Worm (Caenorhabditis elegans): ENCODE measurements around the gene W07A12.4.

The W07A12.4 gene

DNA sequence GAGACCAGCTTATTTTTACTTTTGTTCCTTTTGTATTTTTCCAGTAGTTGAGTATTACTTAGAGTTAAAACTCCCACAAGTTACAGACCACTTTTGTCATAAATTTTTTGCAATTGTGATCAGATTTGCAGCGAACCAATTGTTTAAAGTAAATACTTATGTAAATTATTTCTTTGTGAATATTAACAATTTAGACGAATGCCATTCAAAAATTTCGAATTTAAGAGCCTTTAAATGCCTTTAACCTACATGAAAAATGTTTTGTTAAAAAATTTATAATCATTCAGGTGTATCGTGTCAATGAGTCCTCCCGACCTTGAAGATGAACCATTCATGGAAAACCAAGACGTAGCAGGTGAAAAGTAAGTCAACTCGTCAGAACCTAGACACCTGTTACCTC, at the start of gene W07A12.4:
TSS of gene W07A12.4 (plus strand) at position 301 of the 400 bp plus-strand sequence.
- no peak for TF ChIP-seq unc-62 (GFP tag; optimal IDR thresholded peaks at IDR 0.05)

DNA sequence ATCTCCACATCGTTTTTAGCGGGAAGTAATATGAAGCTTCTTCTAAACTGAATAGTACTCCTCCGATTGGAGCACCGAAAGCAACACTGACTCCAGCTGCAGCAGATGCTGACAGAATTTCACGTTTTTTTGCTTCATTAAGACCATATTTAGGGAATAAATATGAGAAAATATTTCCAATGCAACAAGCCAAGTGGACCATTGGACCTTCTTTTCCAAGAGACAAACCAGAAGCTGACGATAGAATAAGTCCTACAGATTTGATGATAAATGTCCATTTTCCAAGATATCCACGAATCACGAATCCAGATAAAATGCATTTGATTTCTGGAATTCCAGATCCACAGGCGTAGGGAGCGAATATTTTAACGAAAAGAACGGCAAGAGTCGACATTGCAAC, 48.8 kb upstream of the W07A12.4 start:
- no peak for TF ChIP-seq unc-62 (GFP tag; optimal IDR thresholded peaks at IDR 0.05)

DNA sequence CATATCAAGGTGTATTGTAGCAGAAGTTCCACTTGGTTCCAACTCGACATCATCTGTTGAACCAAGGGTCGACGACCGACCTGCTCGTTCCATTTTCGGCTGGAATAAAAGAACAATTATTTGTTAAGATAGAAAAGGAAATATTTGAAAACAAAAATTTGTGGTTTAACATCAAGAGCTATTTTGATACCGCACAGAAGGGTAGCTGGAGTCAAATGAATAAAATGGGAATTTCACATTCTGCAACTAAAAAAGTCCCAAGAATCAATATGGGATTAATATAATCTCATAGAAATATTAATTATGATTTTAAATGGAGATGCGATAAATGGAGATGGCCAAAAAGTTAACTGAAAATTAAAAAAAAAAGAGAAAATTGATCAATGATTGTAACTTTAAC, 47.6 kb upstream of the W07A12.4 start, which contains the start of gene clh-5:
TSS of gene clh-5 (minus strand) at position 101 of the 400 bp plus-strand sequence.
- TF ChIP-seq unc-62 (GFP tag; optimal IDR thresholded peaks at IDR 0.05), result no peak

DNA sequence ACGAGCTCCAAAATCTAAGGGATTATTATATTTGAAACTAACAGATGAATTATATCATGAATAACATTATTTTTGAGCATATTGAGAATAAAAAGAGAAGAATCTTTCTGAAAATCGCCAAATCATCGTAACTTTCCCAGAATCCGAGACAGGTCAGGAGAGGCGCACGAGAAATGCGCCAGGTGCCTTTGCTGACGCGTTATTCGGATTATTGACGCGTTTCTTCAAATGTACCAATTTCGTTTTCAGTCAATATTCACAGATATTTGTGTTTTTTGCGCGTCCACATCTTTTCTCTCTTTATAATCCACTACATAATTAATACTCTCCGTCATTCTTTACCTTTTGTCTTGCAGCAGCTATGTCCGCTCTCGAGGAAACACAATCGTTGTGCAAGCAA, 47.0 kb upstream of the W07A12.4 start, which contains the start of gene T24H10.1:
TSS of gene T24H10.1 (plus strand) at position 355 of the 400 bp plus-strand sequence.
- no peak for TF ChIP-seq unc-62 (GFP tag; optimal IDR thresholded peaks at IDR 0.05)

DNA sequence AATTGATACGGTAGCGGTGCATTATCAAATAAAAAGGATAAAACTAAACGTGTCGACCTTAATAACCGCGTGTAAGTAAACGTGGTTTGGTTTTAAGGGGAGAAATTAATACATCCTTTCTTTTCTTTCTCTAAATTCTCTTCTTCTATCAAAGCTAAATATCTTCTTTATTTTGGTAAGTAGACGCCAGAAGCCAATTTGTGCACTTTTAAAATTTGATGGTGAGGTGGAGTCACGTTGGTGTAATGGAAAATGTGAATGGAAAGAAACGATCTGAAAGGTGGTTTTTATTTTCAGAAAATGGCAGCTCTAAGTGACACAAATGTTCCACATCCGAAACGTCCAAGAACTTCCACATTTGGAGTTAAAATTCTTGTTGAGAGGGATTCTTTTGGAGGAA, 45.3 kb upstream of the W07A12.4 start, which contains the start of gene T24H10.5:
TSS of gene T24H10.5 (plus strand) at position 301 of the 400 bp plus-strand sequence.
- no peak for TF ChIP-seq unc-62 (GFP tag; optimal IDR thresholded peaks at IDR 0.05)

DNA sequence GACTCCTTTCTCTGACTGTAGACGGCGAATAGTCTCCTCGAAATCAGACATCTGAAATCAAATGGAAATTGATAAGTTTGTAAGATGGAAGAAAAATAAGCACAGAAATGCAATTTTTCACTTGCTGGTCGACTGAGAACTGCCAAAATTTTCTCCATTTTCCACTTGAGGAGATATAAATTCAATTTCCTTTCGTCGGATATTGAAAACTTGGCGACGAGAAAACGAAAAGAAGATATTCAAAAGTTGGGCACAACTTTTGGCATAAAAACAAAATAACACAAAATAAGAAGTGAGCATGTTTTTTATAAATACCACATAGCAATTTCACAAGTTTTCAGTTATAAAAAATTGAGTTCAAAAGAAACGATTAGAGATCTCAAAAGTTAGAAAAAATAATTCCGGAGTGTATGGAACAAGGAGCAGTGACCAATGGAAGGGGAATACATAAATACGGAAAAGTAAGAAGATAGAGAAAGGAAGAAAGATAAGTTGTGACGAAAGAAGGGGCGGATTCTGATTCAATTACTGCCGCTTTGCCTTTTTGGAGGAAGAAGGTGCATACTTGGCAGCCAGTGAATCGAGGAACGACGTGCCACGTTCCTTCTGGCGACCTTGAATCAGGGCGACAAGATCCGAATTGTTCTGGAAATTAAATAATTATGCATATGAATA, 38.8 kb upstream of the W07A12.4 start, which contains the start of gene dyrb-1:
TSS of gene dyrb-1 (minus strand) at position 51 of the 675 bp plus-strand sequence.
- no peak for TF ChIP-seq unc-62 (GFP tag; optimal IDR thresholded peaks at IDR 0.05)

DNA sequence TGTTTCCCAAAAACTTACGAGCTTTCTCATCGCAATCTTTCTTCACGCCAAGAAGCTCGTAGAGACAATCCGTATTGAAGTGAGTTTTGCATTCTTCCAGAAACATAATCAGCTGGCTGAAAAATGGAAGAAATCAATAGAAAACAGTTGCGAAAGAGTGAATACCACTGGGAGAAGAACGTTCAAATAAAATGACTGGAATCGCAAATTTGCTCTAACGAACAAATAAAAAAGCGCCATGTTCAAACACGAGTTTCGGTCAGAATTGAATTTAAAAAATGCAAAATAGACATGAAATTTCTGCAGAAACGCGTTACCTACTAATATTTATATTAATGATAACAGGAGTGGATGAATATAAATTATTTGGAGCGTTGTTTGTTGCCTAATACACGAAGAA, 37.6 kb upstream of the W07A12.4 start, which contains the start of gene dnj-23:
TSS of gene dnj-23 (minus strand) at position 158 of the 400 bp plus-strand sequence.
- no peak for TF ChIP-seq unc-62 (GFP tag; optimal IDR thresholded peaks at IDR 0.05)

DNA sequence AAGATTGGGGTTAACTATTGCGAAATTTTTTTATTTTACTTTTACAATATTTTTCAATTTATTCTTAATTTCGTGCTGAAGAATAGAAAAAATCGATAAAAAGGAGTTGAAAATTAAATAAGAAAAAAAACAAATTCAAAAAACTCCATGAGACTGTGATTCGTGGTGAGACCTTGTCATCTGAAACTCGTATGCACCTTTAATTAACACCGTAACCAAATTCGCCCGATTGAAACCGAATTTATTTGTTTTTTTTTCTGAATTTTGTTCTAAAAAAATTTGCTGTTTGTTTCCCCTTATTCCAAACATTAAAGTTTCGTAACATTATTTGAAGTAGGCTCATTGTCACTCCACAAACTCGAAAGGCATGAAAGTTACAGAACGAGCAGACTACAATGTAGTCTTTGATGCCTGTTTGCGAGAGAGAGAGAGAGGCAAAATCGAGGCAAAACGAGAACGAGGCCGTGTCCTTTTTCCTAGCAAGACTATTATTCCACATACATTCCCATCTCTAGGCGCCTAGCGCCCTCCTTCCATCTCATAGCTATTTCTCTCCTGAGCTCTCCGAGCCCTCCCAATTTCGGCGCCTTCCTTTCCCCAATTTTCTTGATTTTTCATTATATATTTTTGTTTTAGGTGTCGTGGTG, 37.0 kb upstream of the W07A12.4 start, which contains the start of gene T24H10.4:
TSS of gene T24H10.4 (plus strand) at position 630 of the 647 bp plus-strand sequence.
- TF ChIP-seq unc-62 (GFP tag; optimal IDR thresholded peaks at IDR 0.05), result no peak

DNA sequence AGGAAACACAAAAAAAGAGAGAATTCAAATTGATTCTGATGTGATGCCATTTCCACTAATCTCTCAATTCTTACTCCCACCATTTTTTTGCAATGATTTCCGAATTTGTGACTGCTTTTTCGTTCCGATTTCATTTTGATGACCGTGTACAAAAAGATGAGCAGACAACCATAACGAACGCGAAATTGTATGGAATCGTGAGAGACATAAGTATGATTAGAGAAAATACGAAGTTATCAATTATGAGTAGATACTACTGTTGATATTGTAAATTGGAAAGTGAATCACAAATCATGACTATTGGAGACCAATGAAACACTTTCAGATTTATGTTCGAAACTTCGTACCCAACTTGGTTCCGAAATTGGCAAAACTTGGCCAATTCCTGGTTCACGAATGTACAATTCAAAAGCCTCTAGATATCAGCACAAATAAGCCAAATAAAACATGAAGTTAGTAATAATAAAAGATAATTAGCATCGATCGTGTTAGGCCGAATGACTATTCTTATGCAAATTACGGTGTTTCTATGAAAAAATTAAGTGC, 34.5 kb upstream of the W07A12.4 start:
- TF ChIP-seq unc-62 (GFP tag; optimal IDR thresholded peaks at IDR 0.05), result no peak

DNA sequence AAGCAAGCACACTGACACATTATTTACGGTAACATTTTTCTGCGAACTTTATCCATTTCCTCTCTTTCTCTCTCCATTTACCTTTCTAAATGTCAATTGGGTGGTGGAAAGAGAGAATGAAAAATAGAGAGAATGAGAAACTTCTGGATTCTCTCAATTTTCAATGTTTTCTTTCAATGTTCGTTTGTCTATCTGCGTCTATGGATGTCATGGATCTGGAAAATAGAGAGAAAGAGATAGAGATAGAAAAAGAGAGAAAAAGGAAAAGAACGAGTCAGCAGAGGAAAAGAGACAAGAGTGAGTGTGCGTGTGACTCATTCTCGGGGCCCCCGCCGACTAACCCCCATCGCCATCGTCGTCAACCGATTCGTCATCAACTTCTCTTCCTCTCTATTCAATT, 33.2 kb upstream of the W07A12.4 start, which contains the start of gene jun-1:
TSS of gene jun-1 (plus strand) at position 307 of the 400 bp plus-strand sequence.
- TF ChIP-seq unc-62 (GFP tag; optimal IDR thresholded peaks at IDR 0.05), result no peak

DNA sequence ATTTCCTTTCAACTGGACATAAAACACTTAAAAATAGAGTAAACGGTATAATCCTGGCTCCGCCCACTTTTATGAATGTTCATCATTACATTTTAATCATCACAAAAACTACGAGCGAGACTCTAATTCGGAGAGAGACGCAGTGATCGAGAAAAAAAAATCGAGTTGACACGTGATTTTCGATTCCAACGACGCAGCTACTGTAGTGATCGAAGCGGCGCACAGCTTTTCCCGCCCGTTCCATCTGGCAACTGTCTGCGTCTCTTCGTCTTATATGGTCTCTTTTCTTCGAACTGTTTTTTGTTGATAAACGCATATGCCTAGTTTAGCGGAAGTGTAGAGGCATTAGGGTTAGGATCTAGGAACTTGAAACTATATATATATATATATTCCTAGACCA, 32.3 kb upstream of the W07A12.4 start:
- no peak for TF ChIP-seq unc-62 (GFP tag; optimal IDR thresholded peaks at IDR 0.05)

DNA sequence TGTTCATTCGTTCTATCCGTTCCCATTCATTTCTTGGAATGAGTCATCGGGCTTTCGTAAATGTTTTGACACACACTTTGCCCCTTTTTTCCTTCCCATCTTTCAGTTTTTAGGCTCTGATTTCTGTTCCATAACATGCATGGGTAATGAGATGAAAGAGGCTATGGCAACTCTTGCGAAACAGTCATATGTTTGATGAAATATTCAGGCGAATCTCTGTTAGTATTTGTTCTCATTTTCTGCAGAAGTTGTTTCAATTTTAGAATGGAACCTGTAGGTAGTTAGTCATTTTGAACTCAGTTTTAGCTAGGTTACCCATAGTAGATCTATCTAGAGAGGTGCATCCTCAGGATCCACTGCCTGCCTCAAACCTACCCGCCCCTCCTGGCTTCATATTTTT, 31.1 kb upstream of the W07A12.4 start:
- no peak for TF ChIP-seq unc-62 (GFP tag; optimal IDR thresholded peaks at IDR 0.05)

DNA sequence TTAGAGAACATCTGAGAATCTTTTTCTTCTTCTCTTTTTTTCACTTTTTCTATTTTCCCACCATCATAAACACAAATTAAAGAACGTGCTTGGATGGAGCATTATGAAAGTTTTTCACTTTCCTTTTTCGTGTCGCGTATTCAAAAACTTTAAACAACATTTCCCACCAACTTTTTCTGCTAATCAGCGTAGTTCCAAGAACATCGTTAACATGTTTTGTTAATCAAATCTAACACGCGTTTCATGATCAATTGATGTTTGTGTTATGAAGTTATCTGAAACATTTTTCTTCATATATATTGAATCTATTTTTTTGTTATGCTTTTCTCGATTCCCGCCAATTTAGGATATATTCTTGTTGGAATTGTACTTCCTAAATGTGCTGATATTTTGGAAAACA, 30.4 kb upstream of the W07A12.4 start:
- TF ChIP-seq unc-62 (GFP tag; optimal IDR thresholded peaks at IDR 0.05), result no peak

DNA sequence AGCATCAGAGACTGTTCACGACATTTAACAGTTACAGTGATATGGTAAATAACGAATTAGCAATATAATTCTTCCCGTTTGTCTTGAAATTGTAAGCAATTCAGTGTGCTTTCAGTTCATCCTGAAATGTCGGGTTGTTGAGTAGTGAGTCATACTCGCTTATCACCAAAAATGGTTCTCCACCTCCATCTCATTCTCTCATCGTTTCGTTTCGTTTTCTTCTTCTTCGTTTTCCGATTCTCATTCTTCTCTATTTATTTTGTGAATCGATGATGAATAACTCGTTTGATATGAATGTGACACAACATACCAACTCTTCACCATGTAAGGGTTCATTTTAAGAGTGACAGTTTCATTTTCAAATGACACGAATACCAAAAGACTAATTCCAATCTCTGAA, 29.7 kb upstream of the W07A12.4 start:
- TF ChIP-seq unc-62 (GFP tag; optimal IDR thresholded peaks at IDR 0.05), result no peak

DNA sequence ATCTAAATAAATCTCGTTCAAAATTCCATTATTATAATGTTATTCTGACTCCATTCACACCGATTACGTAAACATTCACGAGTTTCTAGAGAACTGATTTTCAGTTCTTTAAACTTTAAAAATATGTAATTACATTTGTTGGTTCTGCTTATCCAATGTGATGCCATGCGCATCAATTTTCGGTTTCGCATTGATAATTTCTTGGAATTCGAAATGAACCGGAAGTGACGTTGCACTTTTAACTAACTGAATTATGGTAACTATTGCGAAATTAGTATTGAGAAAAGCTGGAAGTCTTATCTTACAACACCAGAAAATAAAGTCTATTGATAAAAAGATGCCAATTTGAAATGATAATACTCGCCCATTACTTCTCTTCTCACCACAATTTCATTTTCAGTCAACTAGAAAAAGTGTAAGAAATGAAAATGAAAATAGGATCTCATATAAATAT, 28.2 kb upstream of the W07A12.4 start:
- TF ChIP-seq unc-62 (GFP tag; optimal IDR thresholded peaks at IDR 0.05), result no peak

DNA sequence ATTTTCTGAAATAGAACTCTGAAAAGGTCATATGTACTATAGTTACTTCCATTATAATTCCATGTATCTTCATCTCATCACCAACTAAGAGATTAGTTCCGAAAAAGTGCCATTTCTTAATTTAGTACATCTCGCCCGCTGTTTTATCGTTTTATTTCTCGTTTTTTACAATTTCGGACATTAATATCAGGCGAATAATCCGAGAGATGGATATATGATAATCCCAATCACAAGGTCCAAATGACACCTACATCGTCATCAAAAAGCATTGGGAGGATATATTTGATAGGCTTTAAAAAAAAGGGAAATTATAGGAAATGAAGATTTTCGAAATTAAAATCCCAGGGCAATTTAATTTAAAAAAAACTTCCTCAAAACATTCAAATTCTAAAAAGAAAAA, 25.7 kb upstream of the W07A12.4 start:
- no peak for TF ChIP-seq unc-62 (GFP tag; optimal IDR thresholded peaks at IDR 0.05)

Data from whole organism, dauer.